Fruit fly (Drosophila melanogaster) whole organism, embryonic: ENCODE measurements around the gene brv3.

Source experiments
- Adf1 ChIP-seq: fragments of 200-800 bp; sonication (Bioruptor generic); IDR thresholded peaks from 2 replicates; pipeline ENCODE4 v1.3.6; 2022; ENCODE audit warnings: missing biosample characterization, missing genetic modification characterization
- Bgb ChIP-seq: fragments of 200-800 bp; sonication (Bioruptor generic); IDR thresholded peaks from 2 replicates; pipeline ENCODE4 v1.3.6; 2022; ENCODE audit warnings: missing biosample characterization, missing genetic modification characterization; ENCODE audit not compliant: partially characterized antibody
- CG11560 ChIP-seq: fragments of 200-800 bp; sonication (Bioruptor generic); IDR thresholded peaks from 3 replicates; pipeline ENCODE4 v1.3.6; 2022; ENCODE audit warnings: missing biosample characterization, missing genetic modification characterization
- CG14710 ChIP-seq: fragments of 200-800 bp; sonication (Bioruptor generic); optimal IDR thresholded peaks from 3 replicates; lab custom pipeline; 2019; ENCODE audit warnings: missing biosample characterization, mild to moderate bottlenecking, missing genetic modification characterization, moderate library complexity
- CG2129 ChIP-seq: fragments of 200-800 bp; sonication (Bioruptor generic); IDR thresholded peaks from 2 replicates; pipeline ENCODE4 v1.3.6; 2022; ENCODE audit warnings: missing biosample characterization, missing genetic modification characterization; ENCODE audit not compliant: partially characterized antibody
- CG2712 ChIP-seq: fragments of 200-800 bp; optimal IDR thresholded peaks from 3 replicates; lab custom pipeline; 2019; ENCODE audit warnings: missing biosample characterization, mild to moderate bottlenecking, missing genetic modification characterization, moderate library complexity
- CG30020 ChIP-seq: fragments of 200-800 bp; optimal IDR thresholded peaks from 2 replicates; lab custom pipeline; 2019; ENCODE audit warnings: missing biosample characterization, mild to moderate bottlenecking, missing genetic modification characterization, moderate library complexity
- CG34376 ChIP-seq: fragments of 200-800 bp; sonication (Bioruptor generic); optimal IDR thresholded peaks from 2 replicates; lab custom pipeline; 2018; ENCODE audit warnings: missing biosample characterization, mild to moderate bottlenecking, missing genetic modification characterization
- CG4328 ChIP-seq: fragments of 200-800 bp; sonication (Bioruptor generic); optimal IDR thresholded peaks from 3 replicates; lab custom pipeline; 2017; ENCODE audit warnings: missing biosample characterization, missing genetic modification reagents, missing genetic modification characterization
- CG4617 ChIP-seq: fragments of 200-800 bp; sonication (Bioruptor generic); optimal IDR thresholded peaks from 3 replicates; lab custom pipeline; 2016; ENCODE audit warnings: missing biosample characterization, missing genetic modification characterization, borderline replicate concordance
- CG6791 ChIP-seq: fragments of 200-800 bp; sonication (Bioruptor generic); IDR thresholded peaks from 3 replicates; pipeline ENCODE4 v1.3.6; 2022; ENCODE audit warnings: missing biosample characterization, missing genetic modification characterization; ENCODE audit not compliant: partially characterized antibody
- CG7839 ChIP-seq: fragments of 200-800 bp; sonication (Bioruptor generic); optimal IDR thresholded peaks from 3 replicates; lab custom pipeline; 2018; ENCODE audit warnings: missing biosample characterization, mild to moderate bottlenecking, missing genetic modification characterization, moderate library complexity
- CG7987 ChIP-seq: fragments of 200-800 bp; sonication (Bioruptor generic); optimal IDR thresholded peaks from 2 replicates; lab custom pipeline; 2018; ENCODE audit warnings: missing biosample characterization, mild to moderate bottlenecking, missing genetic modification characterization, moderate library complexity
- CG8478 ChIP-seq: fragments of >200 bp; optimal IDR thresholded peaks from 2 replicates; lab custom pipeline; 2018
- CG8924 ChIP-seq: fragments of 200-800 bp; optimal IDR thresholded peaks from 3 replicates; lab custom pipeline; 2019; ENCODE audit warnings: missing biosample characterization, mild to moderate bottlenecking, missing genetic modification characterization, moderate library complexity
- CG9797 ChIP-seq: fragments of 200-800 bp; sonication (Bioruptor generic); optimal IDR thresholded peaks from 3 replicates; lab custom pipeline; 2018; ENCODE audit warnings: missing biosample characterization, mild to moderate bottlenecking, missing genetic modification characterization
- CoRest ChIP-seq: fragments of 200-800 bp; sonication (Bioruptor generic); optimal IDR thresholded peaks from 3 replicates; lab custom pipeline; 2018; ENCODE audit warnings: missing biosample characterization, mild to moderate bottlenecking, missing genetic modification characterization, moderate library complexity
- Dp ChIP-seq: fragments of 200-800 bp; sonication (Bioruptor generic); optimal IDR thresholded peaks from 2 replicates; lab custom pipeline; 2018; ENCODE audit warnings: missing biosample characterization, mild to moderate bottlenecking, missing genetic modification characterization, moderate library complexity
- Dref ChIP-seq: fragments of 200-800 bp; sonication (Bioruptor generic); IDR thresholded peaks from 2 replicates; pipeline ENCODE4 v1.3.6; 2022; ENCODE audit warnings: missing biosample characterization, missing genetic modification characterization
- NC2β ChIP-seq: fragments of 200-800 bp; sonication (Bioruptor generic); optimal IDR thresholded peaks from 2 replicates; lab custom pipeline; 2016; ENCODE audit warnings: missing biosample characterization, missing genetic modification characterization
- Nf-YA ChIP-seq: fragments of 200-800 bp; sonication (Bioruptor generic); IDR thresholded peaks from 2 replicates; pipeline ENCODE4 v1.3.6; 2022; ENCODE audit warnings: missing biosample characterization, missing genetic modification characterization
- Oli ChIP-seq: fragments of 200-800 bp; sonication (Bioruptor generic); optimal IDR thresholded peaks from 2 replicates; lab custom pipeline; 2018; ENCODE audit warnings: missing biosample characterization, mild to moderate bottlenecking, missing genetic modification characterization, moderate library complexity
- Opbp ChIP-seq: fragments of 200-800 bp; sonication (Bioruptor generic); IDR thresholded peaks from 3 replicates; pipeline ENCODE4 v1.3.6; 2022; ENCODE audit warnings: missing biosample characterization, missing genetic modification characterization; ENCODE audit not compliant: partially characterized antibody
- Pdp1 ChIP-seq, 2 experiments: fragments of 200-800 bp; sonication (Bioruptor generic); optimal IDR thresholded peaks; 3 replicates each; lab custom pipeline; 2016; ENCODE audit warnings: missing biosample characterization in 2 of 2, missing genetic modification characterization in 2 of 2, mild to moderate bottlenecking in 1 of 2, moderate library complexity in 1 of 2
- Ravus ChIP-seq: fragments of 200-800 bp; sonication (Bioruptor generic); IDR thresholded peaks from 2 replicates; pipeline ENCODE4 v1.3.6; 2022; ENCODE audit warnings: missing biosample characterization, missing genetic modification characterization
- Scr ChIP-seq: fragments of 200-800 bp; sonication (Bioruptor generic); IDR thresholded peaks from 2 replicates; pipeline ENCODE4 v1.3.6; 2022; ENCODE audit warnings: missing biosample characterization, missing genetic modification characterization; ENCODE audit not compliant: partially characterized antibody
- TFAM ChIP-seq: fragments of 200-800 bp; sonication (Bioruptor generic); optimal IDR thresholded peaks from 2 replicates; lab custom pipeline; 2017; ENCODE audit warnings: missing biosample characterization, missing genetic modification characterization, inconsistent platforms
- Trl ChIP-seq, 3 experiments: fragments of >200 bp in 2 of 3; fragments of 200-800 bp in 1 of 3; sonication (Bioruptor generic) in 1 of 3; optimal IDR thresholded peaks; 2 replicates in 1 of 3; 3 replicates in 2 of 3; lab custom pipeline; 2016 to 2017; ENCODE audit warnings: missing biosample characterization in 1 of 3, missing genetic modification characterization in 1 of 3
- bigmax ChIP-seq: fragments of 200-800 bp; sonication (Bioruptor generic); optimal IDR thresholded peaks from 2 replicates; lab custom pipeline; 2018; ENCODE audit warnings: missing biosample characterization, mild to moderate bottlenecking, missing genetic modification characterization
- bsh ChIP-seq, 2 experiments: fragments of 200-800 bp; sonication (Bioruptor generic); optimal IDR thresholded peaks; 2 replicates each; lab custom pipeline; 2017 to 2018; ENCODE audit warnings: mild to moderate bottlenecking in 2 of 2, missing biosample characterization in 2 of 2, missing genetic modification characterization in 2 of 2, moderate library complexity in 1 of 2
- chif ChIP-seq, 2 experiments: fragments of 200-800 bp; sonication (Bioruptor generic); optimal IDR thresholded peaks; 3 replicates each; lab custom pipeline; 2016; ENCODE audit warnings: missing biosample characterization in 2 of 2, missing genetic modification characterization in 2 of 2
- cwo ChIP-seq: fragments of 200-800 bp; sonication (Bioruptor generic); optimal IDR thresholded peaks from 3 replicates; lab custom pipeline; 2017; ENCODE audit warnings: missing biosample characterization, missing genetic modification characterization, mild to moderate bottlenecking, moderate library complexity, missing genetic modification reagents
- dimm ChIP-seq: fragments of 200-800 bp; sonication (Bioruptor generic); IDR thresholded peaks from 2 replicates; pipeline ENCODE4 v1.3.6; 2022; ENCODE audit warnings: missing biosample characterization, missing genetic modification characterization
- esg ChIP-seq: fragments of 200-800 bp; sonication (Bioruptor generic); conservative IDR thresholded peaks from 2 replicates; pipeline ENCODE4 v1.3.6; 2022; ENCODE audit warnings: missing biosample characterization, missing genetic modification characterization
- gcm ChIP-seq: fragments of 200-800 bp; sonication (Bioruptor generic); optimal IDR thresholded peaks from 2 replicates; lab custom pipeline; 2019; ENCODE audit warnings: missing biosample characterization, mild to moderate bottlenecking, missing genetic modification characterization, moderate library complexity
- gfzf ChIP-seq: fragments of 200-800 bp; sonication (Bioruptor generic); optimal IDR thresholded peaks from 2 replicates; lab custom pipeline; 2016; ENCODE audit warnings: missing biosample characterization, mild to moderate bottlenecking, missing genetic modification characterization, moderate library complexity
- grau ChIP-seq: fragments of 200-800 bp; optimal IDR thresholded peaks from 3 replicates; lab custom pipeline; 2019; ENCODE audit warnings: missing biosample characterization, mild to moderate bottlenecking, missing genetic modification characterization, moderate library complexity
- gsb ChIP-seq: fragments of 200-800 bp; sonication (Bioruptor generic); IDR thresholded peaks from 2 replicates; pipeline ENCODE4 v1.3.6; 2022; ENCODE audit warnings: missing biosample characterization, missing genetic modification characterization
- nerfin-1 ChIP-seq: fragments of 200-800 bp; sonication (Bioruptor generic); optimal IDR thresholded peaks from 3 replicates; lab custom pipeline; 2019; ENCODE audit warnings: missing biosample characterization, mild to moderate bottlenecking, missing genetic modification characterization, moderate library complexity
- nom ChIP-seq: fragments of 200-800 bp; sonication (Bioruptor generic); optimal IDR thresholded peaks from 2 replicates; lab custom pipeline; 2017; ENCODE audit warnings: missing biosample characterization, missing genetic modification characterization, mild to moderate bottlenecking, moderate library complexity, missing genetic modification reagents
- p53 ChIP-seq: fragments of 200-800 bp; sonication (Bioruptor generic); optimal IDR thresholded peaks from 2 replicates; lab custom pipeline; 2016; ENCODE audit warnings: missing biosample characterization, missing genetic modification characterization
- pfk ChIP-seq: fragments of 200-800 bp; sonication (Bioruptor generic); optimal IDR thresholded peaks from 2 replicates; lab custom pipeline; 2018; ENCODE audit warnings: missing biosample characterization, mild to moderate bottlenecking, missing genetic modification characterization, moderate library complexity
- phol ChIP-seq: fragments of 200-800 bp; sonication (Bioruptor generic); optimal IDR thresholded peaks from 3 replicates; lab custom pipeline; 2018; ENCODE audit warnings: missing biosample characterization, mild to moderate bottlenecking, missing genetic modification characterization, moderate library complexity
- ro ChIP-seq: fragments of 200-800 bp; sonication (Bioruptor generic); IDR thresholded peaks from 2 replicates; pipeline ENCODE4 v1.3.6; 2022; ENCODE audit warnings: missing biosample characterization, missing genetic modification characterization
- row ChIP-seq: fragments of 200-800 bp; sonication (Bioruptor generic); IDR thresholded peaks from 3 replicates; pipeline ENCODE4 v1.3.6; 2022; ENCODE audit warnings: missing biosample characterization, missing genetic modification characterization
- sim ChIP-seq: fragments of 200-800 bp; sonication (Bioruptor generic); IDR thresholded peaks from 2 replicates; pipeline ENCODE4 v1.3.6; 2022; ENCODE audit warnings: missing biosample characterization, missing genetic modification characterization

Gene brv3

DNA sequence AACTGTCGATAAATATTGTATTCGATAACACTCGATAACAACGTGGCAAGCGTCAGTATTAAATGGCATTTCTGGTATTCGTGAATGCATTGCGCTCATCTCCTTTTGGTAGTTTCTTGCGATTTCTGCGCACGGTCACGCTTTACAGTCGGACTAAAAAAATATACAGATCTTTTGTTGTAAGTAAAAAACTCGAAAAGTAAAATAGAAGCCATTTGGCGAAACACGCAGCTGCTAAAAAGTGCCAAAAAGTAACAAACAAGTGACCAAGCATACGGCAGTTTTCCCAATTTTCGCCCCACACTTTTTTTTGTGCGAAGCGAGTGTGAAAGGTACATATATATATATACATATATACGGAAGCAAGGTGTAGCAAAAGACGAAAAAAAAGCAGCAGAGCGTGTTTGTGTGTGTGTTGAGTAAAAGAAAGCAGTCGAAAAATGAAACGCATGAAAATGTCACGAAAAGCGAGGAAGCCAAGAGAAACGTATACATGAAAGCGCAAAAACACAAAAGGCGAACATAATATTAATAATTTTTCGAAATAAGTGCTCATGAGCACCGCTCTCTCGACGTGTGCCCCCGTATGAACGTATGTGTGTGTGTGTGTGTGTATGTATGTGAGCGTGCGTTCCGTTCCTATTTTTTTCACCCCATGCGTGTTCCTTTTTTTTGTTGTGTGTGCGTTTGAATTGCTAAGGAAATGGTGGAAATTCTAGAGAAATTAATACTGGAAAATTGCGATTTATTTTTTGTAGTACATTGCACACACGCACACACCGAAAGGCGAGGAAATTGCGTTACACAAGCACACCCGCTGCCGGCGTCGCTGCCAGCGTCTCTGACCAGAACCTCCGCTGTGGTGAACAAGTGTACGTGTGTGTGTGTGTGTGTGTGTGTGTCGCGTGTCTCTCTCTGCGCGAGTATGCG is 9.7 kb upstream of the brv3 start, which contains the start of gene sgg:
TSS of gene sgg (plus strand) at position 106 of the 930 bp plus-strand sequence.
- TF ChIP-seq nom (GFP tag; lab: Kevin White, UChicago) (no peak), bsh (GFP tag; optimal IDR thresholded peaks at IDR 0.05; lab: Kevin White, UChicago) (no peak), CG6791 (GFP tag; lab: Robert Waterston, UW) (peak; percentile 44), CG7987 (GFP tag; lab: Kevin White, UChicago) (peak; percentile 9), Dref (peak; percentile 82), Trl (optimal IDR thresholded peaks at IDR 0.05; lab: Kevin White, UChicago) (peak in 1 of 2 experiments; percentile 61), Trl (GFP tag; optimal IDR thresholded peaks at IDR 0.05; lab: Kevin White, UChicago) (no peak), CG7839 (tag; lab: Kevin White, UChicago) (no peak), gfzf (GFP tag; lab: Kevin White, UChicago) (peak; percentile 89), Oli (tag; lab: Kevin White, UChicago) (no peak), CG34376 (GFP tag; lab: Kevin White, UChicago) (no peak), TFAM (GFP tag; lab: Kevin White, UChicago) (no peak), chif (GFP tag; optimal IDR thresholded peaks at IDR 0.05; lab: Kevin White, UChicago) (no peak), CG8478 (peak; percentile 93), CG4617 (peak; percentile 53), CG8924 (tag; lab: Kevin White, UChicago) (peak; percentile 25), Opbp (GFP tag; lab: Robert Waterston, UW) (0 out of 3 replicates have a peak, but pooled peaks have one; percentile 17), Pdp1 (GFP tag; optimal IDR thresholded peaks at IDR 0.05; lab: Kevin White, UChicago) (peak in 1 of 2 experiments; percentile 95), Dp (GFP tag; lab: Kevin White, UChicago) (peak; percentile 51), grau (tag; lab: Kevin White, UChicago) (peak; percentile 6), CG2129 (no peak), gsb (GFP tag; lab: Robert Waterston, UW) (no peak), Nf-YA (GFP tag; lab: Robert Waterston, UW) (no peak), sim (no peak), p53 (GFP tag; lab: Kevin White, UChicago) (no peak), NC2β (GFP tag; lab: Kevin White, UChicago) (peak; percentile 26), gcm (no peak), phol (tag; lab: Kevin White, UChicago) (peak; percentile 53), Bgb (peak; percentile 42; the same call in 1 of the 2 replicates), esg (no peak), Adf1 (GFP tag; lab: Robert Waterston, UW) (peak; percentile 97), Ravus (GFP tag; lab: Robert Waterston, UW) (no peak), nerfin-1 (tag; lab: Kevin White, UChicago) (peak; percentile 84), cwo (no peak), CG30020 (tag; lab: Kevin White, UChicago) (peak; percentile 51), CG4328 (GFP tag; lab: Kevin White, UChicago) (no peak), row (GFP tag; lab: Robert Waterston, UW) (peak; percentile 9; the same call in 1 of the 3 replicates), pfk (GFP tag; lab: Kevin White, UChicago) (peak; percentile 79), CG2712 (tag; lab: Kevin White, UChicago) (peak; percentile 2), ro (GFP tag; lab: Robert Waterston, UW) (no peak), CG9797 (GFP tag; lab: Kevin White, UChicago) (peak; percentile 91), bigmax (GFP tag; lab: Kevin White, UChicago) (no peak), CG11560 (peak; percentile 98), CoRest (tag; lab: Kevin White, UChicago) (no peak), Scr (GFP tag; lab: Robert Waterston, UW) (peak; percentile 26; the same call in 1 of the 2 replicates), dimm (GFP tag; lab: Robert Waterston, UW) (no peak), CG14710 (tag; lab: Kevin White, UChicago) (peak; percentile 44)
